Fruit fly (Drosophila melanogaster) whole organism, embryonic: Measurements from ENCODE around the gene Rpp14b.

ENCODE experiments used
- Atf3 ChIP-seq: fragments of 200-800 bp; sonication (Bioruptor generic); optimal IDR thresholded peaks from 3 replicates; lab custom pipeline; 2016; ENCODE audit warnings: missing biosample characterization, missing genetic modification characterization
- Bteb2 ChIP-seq: fragments of 200-800 bp; sonication (Bioruptor generic); optimal IDR thresholded peaks from 2 replicates; lab custom pipeline; 2016; ENCODE audit warnings: missing biosample characterization, missing genetic modification characterization
- CG10274 ChIP-seq: fragments of 200-800 bp; sonication (Bioruptor generic); optimal IDR thresholded peaks from 3 replicates; lab custom pipeline; 2017; ENCODE audit warnings: missing biosample characterization, mild to moderate bottlenecking, missing genetic modification characterization
- CG11247 ChIP-seq: fragments of 200-800 bp; sonication (Bioruptor generic); IDR thresholded peaks from 2 replicates; pipeline ENCODE4 v1.3.6; 2022; ENCODE audit warnings: missing biosample characterization, missing genetic modification characterization
- CG12659 ChIP-seq: fragments of 200-800 bp; sonication (Bioruptor generic); optimal IDR thresholded peaks from 3 replicates; lab custom pipeline; 2017; ENCODE audit warnings: mild to moderate bottlenecking, missing biosample characterization, missing genetic modification reagents, missing genetic modification characterization
- CG12744 ChIP-seq: fragments of 200-800 bp; sonication (Bioruptor generic); optimal IDR thresholded peaks from 2 replicates; lab custom pipeline; 2016; ENCODE audit warnings: missing biosample characterization, missing genetic modification characterization
- CG15514 ChIP-seq: fragments of 200-800 bp; sonication (Bioruptor generic); optimal IDR thresholded peaks from 3 replicates; lab custom pipeline; 2017; ENCODE audit warnings: missing biosample characterization, missing genetic modification characterization, mild to moderate bottlenecking, moderate library complexity, missing genetic modification reagents
- CG1602 ChIP-seq: fragments of 200-800 bp; sonication (Bioruptor generic); optimal IDR thresholded peaks from 3 replicates; lab custom pipeline; 2016; ENCODE audit warnings: missing biosample characterization, missing genetic modification characterization
- CG17568 ChIP-seq: fragments of 200-800 bp; sonication (Bioruptor generic); optimal IDR thresholded peaks from 2 replicates; lab custom pipeline; 2018; ENCODE audit warnings: missing biosample characterization, mild to moderate bottlenecking, missing genetic modification characterization, moderate library complexity
- CG2202 ChIP-seq: fragments of 200-800 bp; sonication (Bioruptor generic); optimal IDR thresholded peaks from 2 replicates; lab custom pipeline; 2018; ENCODE audit warnings: missing biosample characterization, mild to moderate bottlenecking, missing genetic modification characterization
- CG33213 ChIP-seq: fragments of 200-800 bp; sonication (Bioruptor generic); optimal IDR thresholded peaks from 3 replicates; lab custom pipeline; 2016; ENCODE audit warnings: missing biosample characterization, missing genetic modification characterization
- CG33557 ChIP-seq: fragments of 200-800 bp; sonication (Bioruptor generic); optimal IDR thresholded peaks from 2 replicates; lab custom pipeline; 2019; ENCODE audit warnings: missing biosample characterization, mild to moderate bottlenecking, missing genetic modification characterization, moderate library complexity
- CG3407 ChIP-seq: fragments of 200-800 bp; sonication (Bioruptor generic); optimal IDR thresholded peaks from 2 replicates; lab custom pipeline; 2018; ENCODE audit warnings: missing biosample characterization, mild to moderate bottlenecking, missing genetic modification characterization
- CG8765 ChIP-seq: fragments of 200-800 bp; sonication (Bioruptor generic); IDR thresholded peaks from 2 replicates; pipeline ENCODE4 v1.3.6; 2022; ENCODE audit warnings: missing biosample characterization, missing genetic modification characterization
- CG9876 ChIP-seq: fragments of 200-800 bp; sonication (Bioruptor generic); optimal IDR thresholded peaks from 2 replicates; lab custom pipeline; 2016; ENCODE audit warnings: missing biosample characterization, missing genetic modification characterization
- CTCF ChIP-seq: fragments of 200-800 bp; sonication (Bioruptor generic); optimal IDR thresholded peaks from 2 replicates; lab custom pipeline; 2017; ENCODE audit warnings: missing biosample characterization, mild to moderate bottlenecking, missing genetic modification characterization, moderate library complexity
- Doc3 ChIP-seq: fragments of 200-800 bp; sonication (Bioruptor generic); IDR thresholded peaks from 3 replicates; pipeline ENCODE4 v1.3.6; 2022; ENCODE audit warnings: missing biosample characterization, missing genetic modification characterization; ENCODE audit not compliant: partially characterized antibody
- E2f1 ChIP-seq: fragments of 200-800 bp; sonication (Bioruptor generic); IDR thresholded peaks from 2 replicates; pipeline ENCODE4 v1.3.6; 2022; ENCODE audit warnings: missing biosample characterization, missing genetic modification characterization
- HLH3B ChIP-seq: fragments of 200-800 bp; sonication (Bioruptor generic); IDR thresholded peaks from 2 replicates; pipeline ENCODE4 v1.3.6; 2022; ENCODE audit warnings: missing biosample characterization, missing genetic modification characterization
- Hr39 ChIP-seq: fragments of >200 bp; optimal IDR thresholded peaks from 2 replicates; lab custom pipeline; 2017
- Jarid2 ChIP-seq: fragments of 200-800 bp; sonication (Bioruptor generic); optimal IDR thresholded peaks from 3 replicates; lab custom pipeline; 2017; ENCODE audit warnings: mild to moderate bottlenecking, missing biosample characterization, missing genetic modification reagents, missing genetic modification characterization
- NC2β ChIP-seq: fragments of 200-800 bp; sonication (Bioruptor generic); optimal IDR thresholded peaks from 2 replicates; lab custom pipeline; 2016; ENCODE audit warnings: missing biosample characterization, missing genetic modification characterization
- Opbp ChIP-seq: fragments of 200-800 bp; sonication (Bioruptor generic); IDR thresholded peaks from 3 replicates; pipeline ENCODE4 v1.3.6; 2022; ENCODE audit warnings: missing biosample characterization, missing genetic modification characterization; ENCODE audit not compliant: partially characterized antibody
- Optix ChIP-seq: fragments of 200-800 bp; sonication (Bioruptor generic); IDR thresholded peaks from 3 replicates; pipeline ENCODE4 v1.3.6; 2022; ENCODE audit warnings: missing biosample characterization, missing genetic modification characterization
- Pdp1 ChIP-seq, 2 experiments: fragments of 200-800 bp; sonication (Bioruptor generic); optimal IDR thresholded peaks; 3 replicates each; lab custom pipeline; 2016; ENCODE audit warnings: missing biosample characterization in 2 of 2, missing genetic modification characterization in 2 of 2, mild to moderate bottlenecking in 1 of 2, moderate library complexity in 1 of 2
- Vsx1 ChIP-seq: fragments of 200-800 bp; sonication (Bioruptor generic); optimal IDR thresholded peaks from 2 replicates; lab custom pipeline; 2017; ENCODE audit warnings: missing biosample characterization, mild to moderate bottlenecking, missing genetic modification characterization, missing genetic modification reagents
- Xbp1 ChIP-seq: fragments of 200-800 bp; sonication (Bioruptor generic); optimal IDR thresholded peaks from 3 replicates; lab custom pipeline; 2016; ENCODE audit warnings: missing biosample characterization, mild to moderate bottlenecking, missing genetic modification characterization
- YL-1 ChIP-seq: fragments of 200-800 bp; sonication (Bioruptor generic); optimal IDR thresholded peaks from 3 replicates; lab custom pipeline; 2017; ENCODE audit warnings: missing biosample characterization, mild to moderate bottlenecking, missing genetic modification characterization
- ac ChIP-seq: fragments of 200-800 bp; sonication (Bioruptor generic); optimal IDR thresholded peaks from 3 replicates; lab custom pipeline; 2017; ENCODE audit warnings: missing biosample characterization, mild to moderate bottlenecking, missing genetic modification characterization
- ato ChIP-seq: fragments of 200-800 bp; sonication (Bioruptor generic); IDR thresholded peaks from 2 replicates; pipeline ENCODE4 v1.3.6; 2022; ENCODE audit warnings: missing biosample characterization, missing genetic modification characterization; ENCODE audit not compliant: partially characterized antibody
- chinmo ChIP-seq: fragments of 200-800 bp; sonication (Bioruptor generic); IDR thresholded peaks from 4 replicates; pipeline ENCODE4 v1.3.6; 2022; ENCODE audit warnings: missing biosample characterization, missing genetic modification characterization; ENCODE audit not compliant: partially characterized antibody
- chm ChIP-seq: fragments of 200-800 bp; sonication (Bioruptor generic); IDR thresholded peaks from 2 replicates; pipeline ENCODE4 v1.3.6; 2022; ENCODE audit warnings: missing biosample characterization, missing genetic modification characterization
- croc ChIP-seq: fragments of 200-800 bp; sonication (Bioruptor generic); conservative IDR thresholded peaks from 3 replicates; pipeline ENCODE4 v1.3.6; 2022; ENCODE audit warnings: missing biosample characterization, missing genetic modification characterization
- cwo ChIP-seq: fragments of 200-800 bp; sonication (Bioruptor generic); optimal IDR thresholded peaks from 3 replicates; lab custom pipeline; 2017; ENCODE audit warnings: missing biosample characterization, missing genetic modification characterization, mild to moderate bottlenecking, moderate library complexity, missing genetic modification reagents
- fd96Cb ChIP-seq: fragments of 200-800 bp; sonication (Bioruptor generic); optimal IDR thresholded peaks from 2 replicates; lab custom pipeline; 2018; ENCODE audit warnings: missing biosample characterization, mild to moderate bottlenecking, missing genetic modification characterization, moderate library complexity
- gce ChIP-seq: fragments of 200-800 bp; sonication (Bioruptor generic); IDR thresholded peaks from 3 replicates; pipeline ENCODE4 v1.3.6; 2022; ENCODE audit warnings: missing biosample characterization, missing genetic modification characterization
- lbe ChIP-seq: fragments of 200-800 bp; sonication (Bioruptor generic); optimal IDR thresholded peaks from 2 replicates; lab custom pipeline; 2016; ENCODE audit warnings: missing biosample characterization, mild to moderate bottlenecking, missing genetic modification characterization
- oc ChIP-seq: fragments of 200-800 bp; sonication (Bioruptor generic); optimal IDR thresholded peaks from 2 replicates; lab custom pipeline; 2018; ENCODE audit warnings: missing biosample characterization, mild to moderate bottlenecking, missing genetic modification characterization, moderate library complexity
- pb ChIP-seq: fragments of 200-800 bp; sonication (Bioruptor generic); optimal IDR thresholded peaks from 3 replicates; lab custom pipeline; 2016; ENCODE audit warnings: missing biosample characterization, missing genetic modification characterization
- pho ChIP-seq: fragments of 200-800 bp; sonication (Bioruptor generic); optimal IDR thresholded peaks from 2 replicates; lab custom pipeline; 2016; ENCODE audit warnings: missing biosample characterization, missing genetic modification characterization
- pum ChIP-seq: fragments of 200-800 bp; sonication (Bioruptor generic); optimal IDR thresholded peaks from 2 replicates; lab custom pipeline; 2016; ENCODE audit warnings: missing biosample characterization, missing genetic modification characterization
- pzg ChIP-seq: fragments of 200-800 bp; sonication (Bioruptor generic); optimal IDR thresholded peaks from 3 replicates; lab custom pipeline; 2018; ENCODE audit warnings: missing biosample characterization, mild to moderate bottlenecking, missing genetic modification characterization, moderate library complexity
- ranshi ChIP-seq: fragments of 200-800 bp; sonication (Bioruptor generic); IDR thresholded peaks from 2 replicates; pipeline ENCODE4 v1.3.6; 2022; ENCODE audit warnings: missing biosample characterization, missing genetic modification characterization
- rib ChIP-seq: fragments of 200-800 bp; sonication (Bioruptor generic); IDR thresholded peaks from 2 replicates; pipeline ENCODE4 v1.3.6; 2022; ENCODE audit warnings: missing biosample characterization, missing genetic modification characterization
- sim ChIP-seq: fragments of 200-800 bp; sonication (Bioruptor generic); IDR thresholded peaks from 2 replicates; pipeline ENCODE4 v1.3.6; 2022; ENCODE audit warnings: missing biosample characterization, missing genetic modification characterization
- sima ChIP-seq: fragments of 200-800 bp; sonication (Bioruptor generic); optimal IDR thresholded peaks from 2 replicates; lab custom pipeline; 2016; ENCODE audit warnings: missing biosample characterization, missing genetic modification characterization
- slp2 ChIP-seq: fragments of 200-800 bp; sonication (Bioruptor generic); optimal IDR thresholded peaks from 2 replicates; lab custom pipeline; 2016; ENCODE audit warnings: missing biosample characterization, missing genetic modification characterization
- tna ChIP-seq: fragments of 200-800 bp; sonication (Bioruptor generic); IDR thresholded peaks from 2 replicates; pipeline ENCODE4 v1.3.6; 2022; ENCODE audit warnings: missing biosample characterization, missing genetic modification characterization; ENCODE audit not compliant: partially characterized antibody
- toy ChIP-seq: fragments of 200-800 bp; sonication (Bioruptor generic); IDR thresholded peaks from 2 replicates; pipeline ENCODE4 v1.3.6; 2022; ENCODE audit warnings: missing biosample characterization, missing genetic modification characterization
- unc-4 ChIP-seq: fragments of 200-800 bp; sonication (Bioruptor generic); IDR thresholded peaks from 2 replicates; pipeline ENCODE4 v1.3.6; 2022; ENCODE audit warnings: missing biosample characterization, missing genetic modification characterization; ENCODE audit not compliant: partially characterized antibody
- vfl ChIP-seq: fragments of 200-800 bp; sonication (Bioruptor generic); optimal IDR thresholded peaks from 2 replicates; lab custom pipeline; 2016; ENCODE audit warnings: missing biosample characterization, missing genetic modification characterization

The Rpp14b gene

DNA sequence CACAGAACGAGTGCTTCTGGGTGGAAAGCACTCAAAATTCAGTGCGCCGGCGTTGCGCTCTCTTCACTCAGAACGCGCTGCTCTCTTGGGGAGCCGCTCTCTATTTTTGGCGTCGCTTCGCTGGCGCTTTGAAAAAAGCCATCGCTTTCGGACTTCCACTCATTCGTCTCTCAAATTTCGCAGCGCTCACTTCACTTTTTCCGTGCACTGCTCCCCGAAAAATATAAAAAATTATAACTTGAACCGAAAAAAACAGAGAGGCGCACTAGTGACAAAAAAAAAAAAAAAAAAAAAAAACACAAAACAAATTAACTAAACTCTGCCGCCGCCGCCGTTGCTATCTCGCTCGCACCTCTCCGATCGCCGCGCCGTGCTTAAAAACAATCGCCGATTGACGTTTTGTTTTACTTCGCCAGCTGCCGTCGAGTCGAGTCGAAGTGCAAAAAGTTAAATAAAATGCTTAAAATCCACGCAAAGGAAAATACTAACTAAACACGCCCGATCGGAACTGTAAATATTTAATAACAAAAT lies 43.6 kb downstream of the Rpp14b start (continued):
- TF ChIP-seq unc-4 (GFP tag; lab: Robert Waterston, UW), result peak; percentile 63
- no peak for TF ChIP-seq CG8765
- no peak for TF ChIP-seq CTCF (GFP tag; lab: Kevin White, UChicago)
- TF ChIP-seq Opbp (GFP tag; lab: Robert Waterston, UW), result peak; percentile 42; the same call in 1 of the 3 replicates
- TF ChIP-seq rib, result no peak
- no peak for TF ChIP-seq CG9876 (GFP tag; lab: Kevin White, UChicago)
- TF ChIP-seq NC2β (GFP tag; lab: Kevin White, UChicago), result no peak
- TF ChIP-seq Xbp1 (GFP tag; lab: Kevin White, UChicago), result no peak
- TF ChIP-seq pum (GFP tag; lab: Kevin White, UChicago), result no peak
- TF ChIP-seq sim (GFP tag; lab: Robert Waterston, UW), result no peak
- no peak for TF ChIP-seq Pdp1 (GFP tag; optimal IDR thresholded peaks at IDR 0.05; lab: Kevin White, UChicago)
- no peak for TF ChIP-seq pho
- no peak for TF ChIP-seq HLH3B
- TF ChIP-seq CG3407, result no peak
- TF ChIP-seq CG12659 (GFP tag; lab: Kevin White, UChicago), result no peak
- TF ChIP-seq CG10274 (GFP tag; lab: Kevin White, UChicago), result no peak
- no peak for TF ChIP-seq cwo (GFP tag; lab: Kevin White, UChicago)
- TF ChIP-seq oc, result no peak
- TF ChIP-seq Hr39 (lab: Kevin White, UChicago), result no peak
- TF ChIP-seq ac (GFP tag; lab: Kevin White, UChicago), result no peak
- peak; percentile 28; the same call in 1 of the 2 replicates for TF ChIP-seq tna
- no peak for TF ChIP-seq sima (GFP tag; lab: Kevin White, UChicago)
- TF ChIP-seq fd96Cb (tag; lab: Kevin White, UChicago), result no peak
- TF ChIP-seq Vsx1 (GFP tag; lab: Kevin White, UChicago), result no peak
- TF ChIP-seq gce, result no peak
- no peak for TF ChIP-seq Bteb2
- no peak for TF ChIP-seq pzg (GFP tag; lab: Kevin White, UChicago)
- no peak for TF ChIP-seq E2f1 (GFP tag; lab: Robert Waterston, UW)
- TF ChIP-seq Atf3 (GFP tag; lab: Kevin White, UChicago), result no peak
- peak; percentile 14 for TF ChIP-seq lbe
- TF ChIP-seq CG15514 (GFP tag; lab: Kevin White, UChicago), result no peak
- no peak for TF ChIP-seq YL-1 (GFP tag; lab: Kevin White, UChicago)
- no peak for TF ChIP-seq CG12744
- TF ChIP-seq CG33213, result no peak
- peak; percentile 76; the same call in 1 of the 2 replicates for TF ChIP-seq chm (GFP tag; lab: Robert Waterston, UW)
- TF ChIP-seq Jarid2 (GFP tag; lab: Kevin White, UChicago), result peak; percentile 25
- TF ChIP-seq vfl (GFP tag; lab: Kevin White, UChicago), result no peak
- TF ChIP-seq CG33557, result no peak
- TF ChIP-seq toy (GFP tag; lab: Robert Waterston, UW), result no peak
- no peak for TF ChIP-seq CG11247 (GFP tag; lab: Robert Waterston, UW)
- no peak for TF ChIP-seq ranshi (GFP tag; lab: Robert Waterston, UW)
- no peak for TF ChIP-seq CG2202
- no peak for TF ChIP-seq croc (GFP tag; lab: Robert Waterston, UW)
- no peak for TF ChIP-seq Optix (GFP tag; lab: Robert Waterston, UW)
- peak; percentile 95; the same call in 3 of the 4 replicates for TF ChIP-seq chinmo
- peak; percentile 36; the same call in 1 of the 2 replicates for TF ChIP-seq ato (GFP tag; lab: Robert Waterston, UW)
- no peak for TF ChIP-seq slp2 (GFP tag; lab: Kevin White, UChicago)
- TF ChIP-seq CG17568 (GFP tag; lab: Kevin White, UChicago), result no peak
- TF ChIP-seq pb (GFP tag; lab: Kevin White, UChicago), result no peak
- TF ChIP-seq Doc3 (GFP tag; lab: Robert Waterston, UW), result 0 out of 3 replicates have a peak, but pooled peaks have one; percentile 44
- TF ChIP-seq CG1602 (GFP tag; lab: Kevin White, UChicago), result no peak
